Fruit fly (Drosophila melanogaster): ENCODE results near the gene if.

if gene

DNA sequence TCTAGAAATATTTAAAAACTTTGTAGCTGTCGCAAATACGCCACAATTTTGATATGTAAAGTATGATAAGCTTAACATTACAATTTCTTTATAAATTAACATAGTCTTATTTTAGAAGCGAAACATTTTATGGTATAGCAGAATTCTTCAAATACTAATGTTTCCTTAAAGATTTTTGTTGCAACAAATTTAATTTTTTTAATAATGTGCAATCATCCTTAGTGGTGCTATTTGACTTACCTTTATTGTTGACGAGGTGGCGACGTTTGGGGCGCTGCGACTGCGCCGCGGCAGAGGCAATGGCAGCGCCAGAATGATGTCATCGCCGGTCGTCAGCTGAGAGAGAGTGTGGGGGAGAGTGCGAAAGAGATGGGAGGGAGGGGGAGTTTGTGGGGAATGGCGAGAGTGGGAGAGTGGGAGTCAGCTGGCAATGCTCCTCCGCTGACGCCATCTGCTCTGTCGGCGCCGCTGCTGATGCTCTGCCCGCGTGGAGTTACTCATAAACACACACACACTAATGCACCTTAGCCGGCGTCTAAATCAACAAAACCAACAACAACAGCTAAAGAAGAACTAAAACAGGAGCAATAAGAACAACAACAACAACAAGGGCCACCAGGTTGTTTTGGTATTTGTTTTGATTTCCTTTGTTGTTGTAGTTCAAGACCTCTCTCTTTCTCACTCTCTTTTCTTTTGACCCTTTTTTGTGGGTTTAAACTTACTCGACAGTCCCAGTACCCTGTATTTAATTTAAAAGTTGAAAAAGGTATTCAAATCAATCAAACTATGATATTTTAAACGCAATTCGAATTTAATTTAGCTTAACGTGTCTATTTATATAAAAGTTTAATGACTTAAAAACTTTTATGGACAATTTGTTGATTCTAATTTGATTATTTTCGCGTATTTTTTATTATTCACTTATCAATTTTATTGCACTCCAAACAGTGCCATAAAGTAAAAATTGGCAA is 59.7 kb downstream of the if start (continued):
- TF ChIP-seq fd64A (GFP tag; optimal IDR thresholded peaks at IDR 0.05) (no peak), Ets97D (GFP tag; optimal IDR thresholded peaks at IDR 0.05) (no peak), CG14667 (GFP tag; IDR thresholded peaks at IDR 0.05) (peak; percentile 34), ac (GFP tag; optimal IDR thresholded peaks at IDR 0.05) (no peak), vnd (GFP tag; IDR thresholded peaks at IDR 0.05; ENCODE audit: partially characterized antibody) (no peak), C15 (GFP tag; IDR thresholded peaks at IDR 0.05) (no peak), mld (GFP tag; IDR thresholded peaks at IDR 0.05; ENCODE audit: partially characterized antibody) (no peak), gfzf (GFP tag; optimal IDR thresholded peaks at IDR 0.05) (no peak), pnt (GFP tag; optimal IDR thresholded peaks at IDR 0.05) (no peak), Trl (optimal IDR thresholded peaks at IDR 0.05) (peak; percentile 36 to 39), Trl (GFP tag; optimal IDR thresholded peaks at IDR 0.05) (no peak), abd-A (tag; optimal IDR thresholded peaks at IDR 0.05) (no peak), Hr39 (optimal IDR thresholded peaks at IDR 0.05) (no peak), Poxn (GFP tag; IDR thresholded peaks at IDR 0.05) (peak; percentile 36; the same call in 1 of the 2 replicates), CG16779 (GFP tag; IDR thresholded peaks at IDR 0.05) (no peak), jigr1 (GFP tag; IDR thresholded peaks at IDR 0.05) (no peak), Eip74EF (GFP tag; optimal IDR thresholded peaks at IDR 0.05) (peak in 1 of 2 experiments; percentile 49), NfI (GFP tag; optimal IDR thresholded peaks at IDR 0.05) (peak; percentile 83), prd (optimal IDR thresholded peaks at IDR 0.05) (no peak), prd (GFP tag; IDR thresholded peaks at IDR 0.05) (no peak; the same call in none of the 3 replicates), Dll (GFP tag; IDR thresholded peaks at IDR 0.05; ENCODE audit: partially characterized antibody) (no peak), CG5245 (GFP tag; optimal IDR thresholded peaks at IDR 0.05) (no peak), CG6683 (GFP tag; optimal IDR thresholded peaks at IDR 0.05) (no peak), CG10979 (tag; optimal IDR thresholded peaks at IDR 0.05) (peak; percentile 65), CG3281 (GFP tag; optimal IDR thresholded peaks at IDR 0.05) (peak; percentile 52), phol (tag; optimal IDR thresholded peaks at IDR 0.05) (peak; percentile 62), gcm (GFP tag; optimal IDR thresholded peaks at IDR 0.05) (peak; percentile 71), dimm (GFP tag; IDR thresholded peaks at IDR 0.05) (0 out of 2 replicates have a peak, but pooled peaks have one; percentile 22), fd3F (GFP tag; optimal IDR thresholded peaks at IDR 0.05) (no peak), B-H1 (GFP tag; IDR thresholded peaks at IDR 0.05) (peak; percentile 54), Mrtf (GFP tag; IDR thresholded peaks at IDR 0.05) (no peak), CG11398 (GFP tag; optimal IDR thresholded peaks at IDR 0.05) (no peak), MTF-1 (GFP tag; optimal IDR thresholded peaks at IDR 0.05; ENCODE audit: borderline replicate concordance) (no peak), Nf-YA (GFP tag; IDR thresholded peaks at IDR 0.05) (no peak), CG7786 (GFP tag; optimal IDR thresholded peaks at IDR 0.05) (peak; percentile 35), CG14014 (GFP tag; IDR thresholded peaks at IDR 0.05) (no peak), CG31388 (GFP tag; optimal IDR thresholded peaks at IDR 0.05) (no peak), Asciz (GFP tag; optimal IDR thresholded peaks at IDR 0.05) (peak; percentile 32), GATAe (GFP tag; conservative IDR thresholded peaks at IDR 0.05) (no peak), BEAF-32 (GFP tag; optimal IDR thresholded peaks at IDR 0.05) (no peak), CG18619 (GFP tag; optimal IDR thresholded peaks at IDR 0.05) (peak; percentile 81), CG3995 (GFP tag; optimal IDR thresholded peaks at IDR 0.05) (no peak), Chrac-16 (GFP tag; optimal IDR thresholded peaks at IDR 0.05) (peak; percentile 49), Drgx (GFP tag; IDR thresholded peaks at IDR 0.05) (peak; percentile 61; the same call in 1 of the 2 replicates), ind (GFP tag; optimal IDR thresholded peaks at IDR 0.05) (peak; percentile 34), CG14710 (tag; optimal IDR thresholded peaks at IDR 0.05) (peak; percentile 31), hth (optimal IDR thresholded peaks at IDR 0.05) (no peak), Meics (GFP tag; optimal IDR thresholded peaks at IDR 0.05) (peak; percentile 66), gsb-n (tag; optimal IDR thresholded peaks at IDR 0.05) (peak; percentile 78)
